Worm (Caenorhabditis elegans): ENCODE measurements around the gene eak-4.

The eak-4 gene

ce11 chrIV:12549014-12549413, 23.7 kb upstream of the eak-4 start:
- TF ChIP-seq lsy-2 (tag; optimal IDR thresholded peaks at IDR 0.05) (no peak), swsn-7 (tag; optimal IDR thresholded peaks at IDR 0.05) (no peak), ceh-88 (GFP tag; IDR thresholded peaks at IDR 0.05) (no peak), ceh-8 (GFP tag; optimal IDR thresholded peaks at IDR 0.05) (no peak), nhr-11 (tag; optimal IDR thresholded peaks at IDR 0.05) (no peak), hpl-2 (GFP tag; optimal IDR thresholded peaks at IDR 0.05) (no peak), nhr-28 (tag; optimal IDR thresholded peaks at IDR 0.05) (no peak), efl-1 (optimal IDR thresholded peaks at IDR 0.05) (no peak), efl-1 (GFP tag; optimal IDR thresholded peaks at IDR 0.05 in 1 of 2) (no peak), snu-23 (GFP tag; optimal IDR thresholded peaks at IDR 0.05) (no peak), unc-130 (tag; optimal IDR thresholded peaks at IDR 0.05) (no peak), pax-3 (tag; optimal IDR thresholded peaks at IDR 0.05) (no peak), nhr-84 (tag; optimal IDR thresholded peaks at IDR 0.05) (no peak), aha-1 (tag; optimal IDR thresholded peaks at IDR 0.05) (no peak), dpl-1 (GFP tag; optimal IDR thresholded peaks at IDR 0.05) (no peak), nhr-90 (tag; optimal IDR thresholded peaks at IDR 0.05; ENCODE audit: poor library complexity) (no peak), zag-1 (tag; optimal IDR thresholded peaks at IDR 0.05) (no peak)

DNA sequence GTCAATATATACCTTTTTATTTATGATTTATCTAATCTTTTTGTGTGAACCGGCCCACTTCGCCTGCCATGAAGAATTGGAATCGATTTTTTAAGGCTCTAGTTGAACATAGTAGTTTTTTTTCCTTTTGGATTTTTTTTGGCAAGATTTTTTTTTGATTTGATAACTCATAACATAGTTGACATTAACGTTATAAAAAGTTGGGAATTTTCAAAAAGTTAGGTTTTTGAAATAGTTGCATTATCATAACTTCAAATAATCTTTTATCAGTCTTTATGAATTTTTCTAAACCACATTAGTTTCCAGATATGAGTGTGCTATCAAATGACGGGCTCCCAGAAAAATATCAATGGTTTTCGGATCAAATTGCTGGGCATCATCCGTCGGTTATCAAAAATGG, 22.5 kb upstream of the eak-4 start, which contains the start of gene ipmk-1:
Gene ipmk-1 (plus strand): TSS at position 301 of the 400 bp plus-strand sequence.
- TF ChIP-seq nhr-84 (tag; optimal IDR thresholded peaks at IDR 0.05) (no peak), blmp-1 (tag; optimal IDR thresholded peaks at IDR 0.05) (no peak), mab-9 (GFP tag; IDR thresholded peaks at IDR 0.05) (no peak), sptf-1 (tag; optimal IDR thresholded peaks at IDR 0.05) (no peak), nhr-237 (tag; optimal IDR thresholded peaks at IDR 0.05) (no peak), xbp-1 (tag; optimal IDR thresholded peaks at IDR 0.05) (no peak), jun-1 (tag; optimal IDR thresholded peaks at IDR 0.05) (no peak), fkh-4 (tag; optimal IDR thresholded peaks at IDR 0.05; ENCODE audit: borderline replicate concordance) (no peak), snu-23 (GFP tag; optimal IDR thresholded peaks at IDR 0.05) (no peak), nhr-90 (tag; optimal IDR thresholded peaks at IDR 0.05; ENCODE audit: poor library complexity) (no peak)

DNA sequence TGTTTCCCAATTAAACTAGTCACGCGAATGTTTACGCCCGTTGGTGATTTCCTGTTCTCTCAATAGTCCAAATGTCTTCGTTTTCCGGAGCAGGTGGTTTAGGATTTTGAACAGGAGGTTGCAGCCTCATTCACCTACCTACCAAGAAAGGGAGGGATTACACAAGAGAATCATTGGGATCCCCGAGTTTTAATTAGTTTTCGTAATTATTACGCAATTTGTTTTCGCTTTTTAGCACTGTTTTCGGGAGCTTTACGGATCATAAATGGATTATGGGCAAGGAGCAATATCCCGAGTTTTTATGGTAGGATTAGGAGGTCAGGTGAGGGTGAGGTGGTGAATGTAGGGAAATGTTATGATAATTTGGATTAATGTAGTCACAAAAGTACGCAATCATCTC, 20.6 kb upstream of the eak-4 start:
- TF ChIP-seq hlh-17 (GFP tag; optimal IDR thresholded peaks at IDR 0.05; ENCODE audit: borderline replicate concordance) (no peak), sup-37 (GFP tag; optimal IDR thresholded peaks at IDR 0.05) (no peak), pag-3 (tag; optimal IDR thresholded peaks at IDR 0.05; ENCODE audit: borderline replicate concordance, insufficient read depth) (no peak)

DNA sequence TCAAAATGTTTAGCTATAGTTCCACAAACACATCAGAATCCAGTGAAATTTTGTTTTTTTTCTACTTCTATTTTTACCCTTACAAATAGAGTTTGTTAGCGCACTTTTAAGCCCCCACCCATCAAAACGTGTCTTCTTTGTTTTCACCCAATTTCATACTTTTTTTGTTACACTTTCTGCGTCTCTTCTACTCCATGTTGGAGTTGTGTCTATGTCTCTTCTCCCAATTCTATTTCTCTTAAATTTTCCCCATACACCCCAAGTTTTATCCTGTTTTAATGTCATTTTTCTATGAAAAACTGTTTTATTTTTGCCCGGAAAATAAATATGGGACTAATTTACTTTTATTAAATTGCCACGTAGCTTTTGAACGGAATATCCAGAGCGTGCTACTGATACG, 20.1 kb upstream of the eak-4 start:
- TF ChIP-seq blmp-1 (tag; optimal IDR thresholded peaks at IDR 0.05) (peak; percentile 37), elt-2 (tag; optimal IDR thresholded peaks at IDR 0.05) (no peak), zip-4 (GFP tag; optimal IDR thresholded peaks at IDR 0.05) (no peak), mep-1 (tag; optimal IDR thresholded peaks at IDR 0.05) (no peak), Y116A8C.19 (tag; optimal IDR thresholded peaks at IDR 0.05; ENCODE audit: borderline replicate concordance) (no peak), mef-2 (tag; optimal IDR thresholded peaks at IDR 0.05) (no peak), nhr-85 (tag) (no peak), nhr-90 (tag; optimal IDR thresholded peaks at IDR 0.05; ENCODE audit: poor library complexity) (no peak), efl-1 (optimal IDR thresholded peaks at IDR 0.05) (peak; percentile 27 to 43), efl-1 (GFP tag; optimal IDR thresholded peaks at IDR 0.05 in 1 of 2) (peak in 1 of 2 experiments; percentile 81), ztf-4 (tag; optimal IDR thresholded peaks at IDR 0.05) (no peak), nhr-47 (tag; optimal IDR thresholded peaks at IDR 0.05) (no peak), nhr-28 (tag; optimal IDR thresholded peaks at IDR 0.05) (no peak), nhr-71 (tag; optimal IDR thresholded peaks at IDR 0.05) (no peak), ceh-8 (GFP tag; optimal IDR thresholded peaks at IDR 0.05) (no peak), jun-1 (tag; optimal IDR thresholded peaks at IDR 0.05) (no peak), lin-35 (GFP tag; optimal IDR thresholded peaks at IDR 0.05) (no peak), nhr-19 (GFP tag; conservative IDR thresholded peaks at IDR 0.05) (no peak), lsy-2 (tag; optimal IDR thresholded peaks at IDR 0.05) (peak in 1 of 2 experiments; percentile 35), hpl-2 (GFP tag; optimal IDR thresholded peaks at IDR 0.05) (no peak), pqm-1 (tag; optimal IDR thresholded peaks at IDR 0.05) (no peak), mab-9 (GFP tag; IDR thresholded peaks at IDR 0.05) (no peak), lir-3 (tag; optimal IDR thresholded peaks at IDR 0.05; ENCODE audit: poor library complexity) (no peak), lin-14 (GFP tag; optimal IDR thresholded peaks at IDR 0.05) (peak; percentile 14), sox-4 (tag; optimal IDR thresholded peaks at IDR 0.05) (no peak), sptf-1 (tag; optimal IDR thresholded peaks at IDR 0.05) (no peak), rnt-1 (tag; optimal IDR thresholded peaks at IDR 0.05) (no peak), pax-3 (tag; optimal IDR thresholded peaks at IDR 0.05) (no peak), ceh-82 (tag; optimal IDR thresholded peaks at IDR 0.05) (no peak), snu-23 (GFP tag; optimal IDR thresholded peaks at IDR 0.05) (peak; percentile 2)

Measured in whole organism, L1 larva.